Fruit fly (Drosophila melanogaster): Measurements from ENCODE around the gene CG10026.

CG10026 gene

DNA sequence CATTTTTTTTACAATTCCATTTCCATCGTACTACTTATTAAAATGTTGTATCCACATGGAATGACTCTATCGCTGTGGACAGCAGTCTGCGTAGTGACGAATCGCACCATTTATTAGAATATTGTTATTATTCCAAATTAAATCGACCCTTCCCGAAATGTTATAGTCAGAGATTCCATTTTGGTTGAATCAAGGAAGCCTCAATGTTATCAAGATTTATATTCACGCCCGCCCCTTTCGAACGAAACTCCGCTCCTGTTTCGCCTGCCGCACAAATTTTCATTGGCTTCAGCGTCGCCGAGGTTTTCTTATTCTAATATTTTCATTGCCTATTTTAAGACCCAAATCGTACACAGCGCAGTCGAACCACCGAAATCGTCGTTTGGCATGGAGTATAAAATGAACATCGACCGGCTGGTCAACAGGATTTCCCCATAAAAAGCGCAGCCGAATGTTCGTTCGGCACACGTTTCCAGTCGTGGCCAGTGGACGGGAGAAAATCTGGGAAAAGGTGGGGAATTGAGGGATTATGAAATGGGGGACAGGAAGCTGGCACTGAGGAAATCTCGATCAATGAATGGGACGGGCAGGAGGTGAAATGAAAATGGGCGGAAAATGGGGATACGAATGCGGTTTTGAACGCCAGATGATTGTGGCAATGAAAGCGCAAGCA lies 48.2 kb upstream of the CG10026 start (continued):
- TF ChIP-seq Asciz (GFP tag; optimal IDR thresholded peaks at IDR 0.05) (no peak), dm (GFP tag; optimal IDR thresholded peaks at IDR 0.05) (no peak), CG32772 (GFP tag; IDR thresholded peaks at IDR 0.05) (no peak), CG6791 (GFP tag; IDR thresholded peaks at IDR 0.05; ENCODE audit: partially characterized antibody) (no peak), slbo (GFP tag; IDR thresholded peaks at IDR 0.05) (peak; percentile 52; the same call in 1 of the 2 replicates), CG2678 (tag; optimal IDR thresholded peaks at IDR 0.05) (no peak), eyg (GFP tag; optimal IDR thresholded peaks at IDR 0.05) (no peak), Deaf1 (tag; optimal IDR thresholded peaks at IDR 0.05) (peak; percentile 54), ERR (GFP tag; optimal IDR thresholded peaks at IDR 0.05) (no peak), CG15696 (tag; optimal IDR thresholded peaks at IDR 0.05) (no peak), CG1233 (GFP tag; optimal IDR thresholded peaks at IDR 0.05) (no peak), CG13123 (GFP tag; optimal IDR thresholded peaks at IDR 0.05) (no peak), cad (GFP tag; optimal IDR thresholded peaks at IDR 0.05) (no peak), da (GFP tag; optimal IDR thresholded peaks at IDR 0.05) (no peak), CG12219 (GFP tag; optimal IDR thresholded peaks at IDR 0.05) (no peak), CG16863 (GFP tag; optimal IDR thresholded peaks at IDR 0.05) (no peak), gce (GFP tag; IDR thresholded peaks at IDR 0.05) (no peak), onecut (GFP tag; IDR thresholded peaks at IDR 0.05) (no peak), vvl (GFP tag; IDR thresholded peaks at IDR 0.05) (no peak), chn (GFP tag; optimal IDR thresholded peaks at IDR 0.05) (no peak), CG2199 (GFP tag; IDR thresholded peaks at IDR 0.05) (no peak), chm (GFP tag; IDR thresholded peaks at IDR 0.05) (no peak), Chrac-16 (GFP tag; optimal IDR thresholded peaks at IDR 0.05) (no peak), tx (GFP tag; optimal IDR thresholded peaks at IDR 0.05) (no peak), hth (optimal IDR thresholded peaks at IDR 0.05) (no peak), CG9876 (GFP tag; optimal IDR thresholded peaks at IDR 0.05) (no peak), crp (GFP tag; optimal IDR thresholded peaks at IDR 0.05) (no peak), Hey (tag; optimal IDR thresholded peaks at IDR 0.05) (no peak), sima (GFP tag; optimal IDR thresholded peaks at IDR 0.05) (no peak), disco-r (GFP tag; optimal IDR thresholded peaks at IDR 0.05) (no peak), CG11723 (GFP tag; optimal IDR thresholded peaks at IDR 0.05) (no peak), CG6689 (GFP tag; IDR thresholded peaks at IDR 0.05) (peak; percentile 16; the same call in 1 of the 2 replicates), klu (GFP tag; IDR thresholded peaks at IDR 0.05) (no peak), CG1603 (tag; optimal IDR thresholded peaks at IDR 0.05) (no peak)

DNA sequence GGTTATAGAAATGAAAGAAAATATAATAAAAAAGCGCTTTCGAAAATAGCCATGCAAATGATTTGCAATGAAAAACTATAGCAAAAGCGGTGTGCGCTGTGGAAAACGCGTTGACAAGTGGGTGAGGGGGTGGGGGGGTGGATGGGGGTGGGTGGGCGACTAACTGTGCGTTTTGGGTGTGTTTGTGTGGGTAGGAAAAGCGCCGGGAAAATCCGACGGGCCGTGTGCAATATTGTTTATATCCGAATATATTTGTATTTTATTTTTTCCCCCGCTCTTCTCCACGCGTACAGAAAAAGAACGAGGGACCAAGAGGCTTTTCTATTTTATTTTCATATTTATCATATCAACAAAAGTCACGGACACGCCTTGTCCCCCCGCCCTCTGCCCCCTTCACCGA lies 47.6 kb upstream of the CG10026 start:
- no peak for TF ChIP-seq Atf-2 (GFP tag; optimal IDR thresholded peaks at IDR 0.05)
- TF ChIP-seq eyg (GFP tag; optimal IDR thresholded peaks at IDR 0.05), result no peak
- no peak for TF ChIP-seq repo (GFP tag; optimal IDR thresholded peaks at IDR 0.05)
- no peak for TF ChIP-seq CG3065 (GFP tag; optimal IDR thresholded peaks at IDR 0.05)
- no peak for TF ChIP-seq Jarid2 (GFP tag; optimal IDR thresholded peaks at IDR 0.05)
- no peak for TF ChIP-seq da (GFP tag; optimal IDR thresholded peaks at IDR 0.05)
- TF ChIP-seq NK7.1 (GFP tag; optimal IDR thresholded peaks at IDR 0.05), result no peak
- no peak for TF ChIP-seq CG18599 (GFP tag; optimal IDR thresholded peaks at IDR 0.05)
- no peak for TF ChIP-seq lab (GFP tag; optimal IDR thresholded peaks at IDR 0.05)
- TF ChIP-seq twi (tag; optimal IDR thresholded peaks at IDR 0.05), result no peak
- no peak for TF ChIP-seq Oaz (GFP tag; IDR thresholded peaks at IDR 0.05)
- TF ChIP-seq CG34224 (GFP tag; IDR thresholded peaks at IDR 0.05; ENCODE audit: partially characterized antibody), result no peak
- TF ChIP-seq CG8388 (GFP tag; optimal IDR thresholded peaks at IDR 0.05), result no peak
- TF ChIP-seq CoRest (tag; optimal IDR thresholded peaks at IDR 0.05), result no peak
- no peak for TF ChIP-seq tap (tag; optimal IDR thresholded peaks at IDR 0.05)
- peak; percentile 27 for TF ChIP-seq sd (tag; optimal IDR thresholded peaks at IDR 0.05)
- no peak for TF ChIP-seq CG4404 (GFP tag; IDR thresholded peaks at IDR 0.05)
- TF ChIP-seq eve (GFP tag; optimal IDR thresholded peaks at IDR 0.05), result no peak
- TF ChIP-seq grn (GFP tag; optimal IDR thresholded peaks at IDR 0.05), result no peak
- TF ChIP-seq klu (GFP tag; IDR thresholded peaks at IDR 0.05), result no peak
- TF ChIP-seq CG2875 (GFP tag; optimal IDR thresholded peaks at IDR 0.05), result no peak
- TF ChIP-seq B-H2 (GFP tag; optimal IDR thresholded peaks at IDR 0.05), result no peak
